Worm (Caenorhabditis elegans) whole organism, young adult: ENCODE measurements around the gene sre-45.

Source experiments
- B0336.3 ChIP-seq: fragments of 200-800 bp; sonication (Bioruptor generic); IDR thresholded peaks from 2 replicates; pipeline ENCODE4 v1.3.6; 2022; ENCODE audit warnings: missing genetic modification characterization, missing compliant biosample characterization
- C06A6.2 ChIP-seq: fragments of 200-800 bp; sonication (Bioruptor generic); conservative IDR thresholded peaks from 2 replicates; pipeline ENCODE4 v1.3.6; 2022; ENCODE audit warnings: missing genetic modification characterization, missing compliant biosample characterization
- C17E4.6 ChIP-seq: fragments of 200-800 bp; sonication (Bioruptor generic); IDR thresholded peaks from 2 replicates; pipeline ENCODE4 v1.3.6; 2022; ENCODE audit warnings: missing genetic modification reagents, missing genetic modification characterization, missing compliant biosample characterization
- F39B2.1 ChIP-seq: fragments of 200-800 bp; sonication (Bioruptor generic); IDR thresholded peaks from 2 replicates; pipeline ENCODE4 v1.3.6; 2022; ENCODE audit warnings: missing genetic modification reagents, missing genetic modification characterization, missing compliant biosample characterization
- F57C9.4 ChIP-seq: sonication (generic microtip); optimal IDR thresholded peaks from 2 replicates; lab custom pipeline; 2017; ENCODE audit warnings: mild to moderate bottlenecking, missing genetic modification characterization, missing compliant biosample characterization
- Y56A3A.18 ChIP-seq: fragments of 200-800 bp; sonication (Bioruptor generic); IDR thresholded peaks from 2 replicates; pipeline ENCODE4 v1.3.6; 2022; ENCODE audit warnings: missing genetic modification reagents, missing genetic modification characterization, missing compliant biosample characterization
- akir-1 ChIP-seq: fragments of 200-800 bp; sonication (Bioruptor generic); optimal IDR thresholded peaks from 2 replicates; lab custom pipeline; 2018; ENCODE audit warnings: mild to moderate bottlenecking, missing genetic modification characterization, moderate library complexity, missing compliant biosample characterization
- atf-7 ChIP-seq: sonication (generic microtip); optimal IDR thresholded peaks from 2 replicates; lab custom pipeline; 2017; ENCODE audit warnings: mild to moderate bottlenecking, missing genetic modification characterization, missing compliant biosample characterization
- attf-5 ChIP-seq: fragments of 200-800 bp; sonication (Bioruptor generic); optimal IDR thresholded peaks from 2 replicates; lab custom pipeline; 2018; ENCODE audit warnings: mild to moderate bottlenecking, missing genetic modification characterization, missing compliant biosample characterization
- cebp-1 ChIP-seq, 2 experiments: fragments of 200-800 bp in 1 of 2; sonication (Bioruptor generic) in 1 of 2; sonication (generic microtip) in 1 of 2; IDR thresholded peaks in 1 of 2; optimal IDR thresholded peaks in 1 of 2; 2 replicates each; pipeline versions ENCODE4 v1.3.6 to Lab custom; 2017 to 2022; ENCODE audit warnings: missing compliant biosample characterization in 2 of 2, missing genetic modification characterization in 2 of 2, mild to moderate bottlenecking in 1 of 2, missing genetic modification reagents in 1 of 2, moderate library complexity in 1 of 2
- ceh-58 ChIP-seq: fragments of 200-800 bp; sonication (Bioruptor generic); IDR thresholded peaks from 2 replicates; pipeline ENCODE4 v1.3.6; 2022; ENCODE audit warnings: missing genetic modification characterization, missing compliant biosample characterization
- ceh-79 ChIP-seq: sonication (generic microtip); optimal IDR thresholded peaks from 2 replicates; lab custom pipeline; 2017; ENCODE audit warnings: mild to moderate bottlenecking, missing genetic modification characterization, missing compliant biosample characterization
- egl-44 ChIP-seq: fragments of 200-800 bp; sonication (Bioruptor generic); IDR thresholded peaks from 2 replicates; pipeline ENCODE4 v1.3.6; 2022; ENCODE audit warnings: missing genetic modification reagents, missing genetic modification characterization, missing compliant biosample characterization
- ets-4 ChIP-seq: fragments of 200-800 bp; sonication (Bioruptor generic); optimal IDR thresholded peaks from 2 replicates; lab custom pipeline; 2018; ENCODE audit warnings: mild to moderate bottlenecking, missing genetic modification characterization, missing compliant biosample characterization
- fkh-3 ChIP-seq: sonication (generic microtip); optimal IDR thresholded peaks from 2 replicates; lab custom pipeline; 2016; ENCODE audit warnings: mild to moderate bottlenecking, missing genetic modification characterization, missing compliant biosample characterization
- hlh-26 ChIP-seq: fragments of 200-800 bp; sonication (Bioruptor generic); conservative IDR thresholded peaks from 2 replicates; pipeline ENCODE4 v1.3.6; 2022; ENCODE audit warnings: missing genetic modification reagents, missing genetic modification characterization, missing compliant biosample characterization
- hsf-1 ChIP-seq: fragments of 200-800 bp; sonication (Bioruptor generic); IDR thresholded peaks from 2 replicates; pipeline ENCODE4 v1.3.6; 2022; ENCODE audit warnings: missing genetic modification reagents, missing genetic modification characterization, missing compliant biosample characterization
- let-526 ChIP-seq: fragments of 200-800 bp; sonication (Bioruptor generic); IDR thresholded peaks from 2 replicates; pipeline ENCODE4 v1.3.6; 2022; ENCODE audit warnings: missing genetic modification reagents, missing genetic modification characterization, missing compliant biosample characterization
- lin-40 ChIP-seq: sonication (generic microtip); optimal IDR thresholded peaks from 2 replicates; lab custom pipeline; 2016; ENCODE audit warnings: missing genetic modification characterization, mild to moderate bottlenecking, missing compliant biosample characterization, missing genotype, missing genetic modification reagents
- madf-10 ChIP-seq: sonication (generic microtip); optimal IDR thresholded peaks from 2 replicates; lab custom pipeline; 2016; ENCODE audit warnings: mild to moderate bottlenecking, missing genetic modification characterization, missing compliant biosample characterization
- mcd-1 ChIP-seq: fragments of 200-800 bp; sonication (Bioruptor generic); IDR thresholded peaks from 2 replicates; pipeline ENCODE4 v1.3.6; 2022; ENCODE audit warnings: missing genetic modification reagents, missing genetic modification characterization, missing compliant biosample characterization
- mes-4 ChIP-seq: sonication (generic microtip); optimal IDR thresholded peaks from 2 replicates; lab custom pipeline; 2016; ENCODE audit warnings: missing genotype, missing genetic modification characterization, missing compliant biosample characterization
- nfyb-1 ChIP-seq: fragments of 200-800 bp; sonication (Bioruptor generic); IDR thresholded peaks from 2 replicates; pipeline ENCODE4 v1.3.6; 2022; ENCODE audit warnings: missing genetic modification reagents, missing genetic modification characterization, missing compliant biosample characterization
- nhr-120 ChIP-seq: fragments of 200-800 bp; sonication (Bioruptor generic); IDR thresholded peaks from 2 replicates; pipeline ENCODE4 v1.3.6; 2022; ENCODE audit warnings: missing genetic modification characterization, missing compliant biosample characterization
- nhr-80 ChIP-seq: sonication (generic microtip); optimal IDR thresholded peaks from 2 replicates; lab custom pipeline; 2016; ENCODE audit warnings: missing genetic modification characterization, missing compliant biosample characterization
- pbrm-1 ChIP-seq: fragments of 200-800 bp; sonication (Bioruptor generic); IDR thresholded peaks from 2 replicates; pipeline ENCODE4 v1.3.6; 2022; ENCODE audit warnings: missing genetic modification reagents, missing genetic modification characterization, missing compliant biosample characterization
- pha-4 ChIP-seq: fragments of 150-350 bp; sonication (generic microtip); optimal IDR thresholded peaks from 2 replicates; lab custom pipeline; 2014; ENCODE audit warnings: missing biosample characterization, missing genetic modification reagents, missing genetic modification characterization
- repo-1 ChIP-seq: sonication (generic microtip); optimal IDR thresholded peaks from 2 replicates; lab custom pipeline; 2017; ENCODE audit warnings: mild to moderate bottlenecking, missing genetic modification characterization, missing compliant biosample characterization
- sdz-38 ChIP-seq: sonication (generic microtip); optimal IDR thresholded peaks from 2 replicates; lab custom pipeline; 2016; ENCODE audit warnings: missing genotype, missing genetic modification characterization, missing compliant biosample characterization
- snpc-4 ChIP-seq, 5 experiments: fragments of 150-350 bp in 1 of 5; sonication (generic microtip) in 4 of 5; optimal IDR thresholded peaks; 2 replicates each; lab custom pipeline; 2014 to 2018; ENCODE audit warnings: missing genetic modification characterization in 5 of 5, missing biosample characterization in 3 of 5, antibody characterized with exemption in 2 of 5, mild to moderate bottlenecking in 2 of 5, missing compliant biosample characterization in 2 of 5, missing genotype in 2 of 5, moderate library complexity in 2 of 5, missing genetic modification reagents in 1 of 5
- somi-1 ChIP-seq: fragments of 200-800 bp; sonication (Bioruptor generic); optimal IDR thresholded peaks from 2 replicates; lab custom pipeline; 2018; ENCODE audit warnings: mild to moderate bottlenecking, missing genetic modification characterization, missing compliant biosample characterization
- tbp1 ChIP-seq: fragments of 200-800 bp; sonication (Bioruptor generic); optimal IDR thresholded peaks from 2 replicates; lab custom pipeline; 2018; ENCODE audit warnings: mild to moderate bottlenecking, missing genetic modification characterization, missing compliant biosample characterization
- zfh-2 ChIP-seq: fragments of 200-800 bp; sonication (Bioruptor generic); conservative IDR thresholded peaks from 2 replicates; pipeline ENCODE4 v1.3.6; 2022; ENCODE audit warnings: missing genetic modification reagents, missing genetic modification characterization, missing compliant biosample characterization
- ztf-18 ChIP-seq: sonication (generic microtip); optimal IDR thresholded peaks from 2 replicates; lab custom pipeline; 2016; ENCODE audit warnings: missing genotype, mild to moderate bottlenecking, missing genetic modification characterization, missing compliant biosample characterization
- ztf-22 ChIP-seq: fragments of 200-800 bp; sonication (Bioruptor generic); optimal IDR thresholded peaks from 2 replicates; lab custom pipeline; 2018; ENCODE audit warnings: mild to moderate bottlenecking, missing genetic modification characterization, moderate library complexity, missing compliant biosample characterization
- ztf-26 ChIP-seq: sonication (generic microtip); optimal IDR thresholded peaks from 2 replicates; lab custom pipeline; 2017; ENCODE audit warnings: missing genetic modification characterization, missing compliant biosample characterization
- ztf-6 ChIP-seq: fragments of 200-800 bp; sonication (Bioruptor generic); IDR thresholded peaks from 2 replicates; pipeline ENCODE4 v1.3.6; 2022; ENCODE audit warnings: missing genetic modification reagents, missing genetic modification characterization, missing compliant biosample characterization

The sre-45 gene

ce11 chrII:13517600-13517999, at the start of gene sre-45:
sre-45 (plus strand) TSS chrII:13517900.
- TF ChIP-seq snpc-4 (GFP tag; optimal IDR thresholded peaks at IDR 0.05; lab: Kevin White, UChicago): no peak
- TF ChIP-seq snpc-4 (tag; optimal IDR thresholded peaks at IDR 0.05; lab: Kevin White, UChicago): no peak
- TF ChIP-seq mes-4 (tag; lab: Kevin White, UChicago): no peak
- TF ChIP-seq C17E4.6 (GFP tag; lab: Robert Waterston, UW): no peak
- TF ChIP-seq Y56A3A.18 (GFP tag; lab: Robert Waterston, UW): no peak
- TF ChIP-seq let-526 (GFP tag; lab: Robert Waterston, UW): no peak
- TF ChIP-seq ztf-22: no peak
- no peak for TF ChIP-seq B0336.3 (GFP tag; lab: Robert Waterston, UW)
- no peak for TF ChIP-seq F57C9.4 (tag; lab: Kevin White, UChicago)
- no peak for TF ChIP-seq repo-1
- TF ChIP-seq F39B2.1: no peak
- no peak for TF ChIP-seq pha-4 (tag; lab: Kevin White, UChicago)
- TF ChIP-seq ztf-18 (tag; lab: Kevin White, UChicago): no peak
- TF ChIP-seq nhr-120: no peak
- no peak for TF ChIP-seq ceh-58 (GFP tag; lab: Robert Waterston, UW)
- TF ChIP-seq zfh-2: no peak
- no peak for TF ChIP-seq fkh-3
- no peak for TF ChIP-seq pbrm-1 (GFP tag; lab: Robert Waterston, UW)
- TF ChIP-seq akir-1 (GFP tag; lab: Kevin White, UChicago): no peak
- no peak for TF ChIP-seq C06A6.2 (GFP tag; lab: Robert Waterston, UW)
- TF ChIP-seq somi-1 (GFP tag; lab: Kevin White, UChicago): no peak

ce11 chrII:13469043-13469652, 48.6 kb upstream of the sre-45 start, which contains the start of gene E01G4.3:
E01G4.3 (minus strand) TSS chrII:13469602.
- peak; percentile 18 for TF ChIP-seq madf-10 (tag; lab: Kevin White, UChicago)
- peak; percentile 66 for TF ChIP-seq lin-40 (tag; lab: Kevin White, UChicago)
- no peak for TF ChIP-seq ceh-79 (tag; lab: Kevin White, UChicago)
- TF ChIP-seq somi-1 (GFP tag; lab: Kevin White, UChicago): peak; percentile 45
- TF ChIP-seq Y56A3A.18 (GFP tag; lab: Robert Waterston, UW): 0 out of 2 replicates have a peak, but pooled peaks have one; percentile 35
- TF ChIP-seq cebp-1 (GFP tag; IDR thresholded peaks at IDR 0.05; lab: Robert Waterston, UW): peak; percentile 45; the same call in 1 of the 2 replicates
- TF ChIP-seq cebp-1 (tag; optimal IDR thresholded peaks at IDR 0.05; lab: Kevin White, UChicago): peak; percentile 80
- no peak for TF ChIP-seq sdz-38 (tag; lab: Kevin White, UChicago)
- TF ChIP-seq hsf-1: no peak
- TF ChIP-seq ztf-26 (tag; lab: Kevin White, UChicago): peak; percentile 56
- TF ChIP-seq ztf-6 (GFP tag; lab: Robert Waterston, UW): no peak
- peak; percentile 61 for TF ChIP-seq ztf-22
- TF ChIP-seq nfyb-1: peak; percentile 59; the same call in 1 of the 2 replicates
- peak; percentile 53 for TF ChIP-seq mcd-1 (GFP tag; lab: Robert Waterston, UW)
- peak; percentile 8 for TF ChIP-seq tbp1 (GFP tag; lab: Kevin White, UChicago)
- TF ChIP-seq attf-5 (GFP tag; lab: Kevin White, UChicago): peak; percentile 11
- 0 out of 2 replicates have a peak, but pooled peaks have one; percentile 11 for TF ChIP-seq egl-44 (GFP tag; lab: Robert Waterston, UW)
- TF ChIP-seq B0336.3 (GFP tag; lab: Robert Waterston, UW): peak; percentile 54; the same call in 1 of the 2 replicates
- TF ChIP-seq hlh-26 (GFP tag; lab: Robert Waterston, UW): no peak
- TF ChIP-seq nhr-80 (tag; lab: Kevin White, UChicago): peak; percentile 59
- TF ChIP-seq snpc-4 (GFP tag; optimal IDR thresholded peaks at IDR 0.05; lab: Kevin White, UChicago): no peak
- peak in 1 of 4 experiments; percentile 3 for TF ChIP-seq snpc-4 (tag; optimal IDR thresholded peaks at IDR 0.05; lab: Kevin White, UChicago)
- TF ChIP-seq ets-4 (GFP tag; lab: Kevin White, UChicago): peak; percentile 27
- TF ChIP-seq atf-7: peak; percentile 67
